Worm (Caenorhabditis elegans): ENCODE data around the gene C05D11.1.

The C05D11.1 gene

DNA sequence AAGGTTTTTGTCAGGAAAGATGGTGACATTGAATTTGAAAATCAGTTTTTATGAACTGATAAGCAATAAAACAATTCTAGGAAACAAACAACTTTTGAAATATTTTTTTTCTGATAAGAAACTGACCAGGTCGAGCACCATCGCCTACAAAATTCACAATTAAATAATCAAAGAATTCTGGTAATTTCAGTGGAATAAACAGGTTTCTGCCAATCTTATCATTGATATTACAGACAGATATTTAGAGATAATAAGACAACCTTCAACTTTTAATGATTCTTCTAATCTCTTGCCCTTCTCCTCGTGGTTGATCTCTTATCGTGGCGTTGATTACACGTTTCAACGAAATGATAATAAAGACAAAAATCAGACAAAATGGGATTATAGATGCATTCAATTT, 40.0 kb upstream of the C05D11.1 start:
- TF ChIP-seq F22D6.2 (tag; optimal IDR thresholded peaks at IDR 0.05) = peak; percentile 11
- no peak for TF ChIP-seq attf-6 (GFP tag; IDR thresholded peaks at IDR 0.05)
- TF ChIP-seq atf-7 (tag; optimal IDR thresholded peaks at IDR 0.05) = peak; percentile 57
- TF ChIP-seq zfh-2 (GFP tag; conservative IDR thresholded peaks at IDR 0.05) = no peak
- peak; percentile 82 for TF ChIP-seq nhr-80 (tag; optimal IDR thresholded peaks at IDR 0.05)
- TF ChIP-seq cebp-1 (GFP tag; IDR thresholded peaks at IDR 0.05) = no peak
- peak; percentile 19 for TF ChIP-seq cebp-1 (tag; optimal IDR thresholded peaks at IDR 0.05)
- TF ChIP-seq egl-44 (GFP tag; IDR thresholded peaks at IDR 0.05) = no peak
- no peak for TF ChIP-seq ztf-28 (GFP tag; IDR thresholded peaks at IDR 0.05)
- no peak for TF ChIP-seq lsl-1 (GFP tag; optimal IDR thresholded peaks at IDR 0.05)
- no peak for TF ChIP-seq ceh-58 (GFP tag; IDR thresholded peaks at IDR 0.05)
- TF ChIP-seq let-607 (tag; optimal IDR thresholded peaks at IDR 0.05) = peak in 1 of 2 experiments; percentile 45
- no peak for TF ChIP-seq ztf-22 (GFP tag; optimal IDR thresholded peaks at IDR 0.05)
- no peak for TF ChIP-seq unc-62 (GFP tag; optimal IDR thresholded peaks at IDR 0.05)
- TF ChIP-seq tlf-1 (GFP tag; optimal IDR thresholded peaks at IDR 0.05) = peak; percentile 10

ce11 chrIII:6398124-6398523, 38.3 kb upstream of the C05D11.1 start:
- TF ChIP-seq xnd-1 (tag; optimal IDR thresholded peaks at IDR 0.05) (no peak), sea-2 (GFP tag; IDR thresholded peaks at IDR 0.05) (no peak), mxl-1 (tag; optimal IDR thresholded peaks at IDR 0.05) (no peak), efl-1 (GFP tag; optimal IDR thresholded peaks at IDR 0.05) (no peak), attf-5 (GFP tag; optimal IDR thresholded peaks at IDR 0.05) (no peak), unc-62 (GFP tag; optimal IDR thresholded peaks at IDR 0.05) (no peak), F37B4.10 (GFP tag; IDR thresholded peaks at IDR 0.05) (no peak), dpl-1 (GFP tag; optimal IDR thresholded peaks at IDR 0.05) (no peak), snpc-1.3 (tag; optimal IDR thresholded peaks at IDR 0.05; ENCODE audit: insufficient read depth) (no peak), hlh-12 (tag; optimal IDR thresholded peaks at IDR 0.05) (no peak), die-1 (tag; optimal IDR thresholded peaks at IDR 0.05) (no peak)

DNA sequence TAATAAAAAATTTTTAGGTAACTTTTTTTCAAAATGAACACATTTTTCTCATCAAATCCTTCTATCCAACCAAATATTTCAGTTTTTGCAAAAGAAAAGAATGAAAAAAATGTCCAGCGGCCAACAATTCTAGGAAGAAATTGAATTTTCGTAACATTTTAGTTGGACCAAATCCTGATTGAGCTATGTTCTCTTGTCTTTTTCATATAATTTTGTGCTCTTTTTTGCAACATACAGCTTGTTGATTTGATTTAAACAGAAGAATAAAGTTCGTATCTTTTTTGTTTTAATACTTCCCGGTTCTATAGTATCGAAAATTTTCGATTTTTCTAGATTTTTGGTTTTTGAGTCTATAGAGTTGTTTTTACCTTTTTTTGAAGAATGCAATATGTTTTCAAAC, 37.0 kb upstream of the C05D11.1 start:
- TF ChIP-seq ceh-40 (GFP tag; IDR thresholded peaks at IDR 0.05) = no peak

DNA sequence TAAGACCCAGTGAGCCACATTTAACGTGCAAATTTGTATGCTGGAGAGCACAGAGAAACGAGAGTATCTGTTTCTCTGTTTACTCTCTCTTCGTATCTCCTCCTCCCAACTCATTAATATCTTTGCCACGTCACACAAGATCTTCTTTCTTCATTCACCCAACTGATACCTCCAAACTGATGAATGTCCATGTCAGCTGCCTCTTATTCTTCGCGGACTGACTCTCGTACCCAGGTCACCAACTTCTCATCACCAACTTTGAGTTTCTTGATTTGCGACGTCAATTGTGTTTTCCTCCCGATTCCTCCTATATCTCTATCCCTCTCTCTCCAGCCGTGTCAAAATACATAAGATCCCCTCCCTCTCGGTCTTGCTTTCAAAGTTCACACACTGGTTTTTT, 34.1 kb upstream of the C05D11.1 start:
- TF ChIP-seq somi-1 (GFP tag; optimal IDR thresholded peaks at IDR 0.05) (peak; percentile 33), K11D2.4 (GFP tag; IDR thresholded peaks at IDR 0.05) (no peak), ceh-79 (tag; optimal IDR thresholded peaks at IDR 0.05) (no peak), ets-4 (GFP tag; optimal IDR thresholded peaks at IDR 0.05) (no peak)

ce11 chrIII:6402810-6403209, 33.6 kb upstream of the C05D11.1 start:
- TF ChIP-seq F52B5.7 (tag; optimal IDR thresholded peaks at IDR 0.05) (no peak), nhr-80 (tag; optimal IDR thresholded peaks at IDR 0.05) (peak; percentile 49), let-607 (tag; optimal IDR thresholded peaks at IDR 0.05) (peak in 1 of 2 experiments; percentile 37), B0336.3 (GFP tag; IDR thresholded peaks at IDR 0.05) (no peak), unc-62 (GFP tag; optimal IDR thresholded peaks at IDR 0.05) (peak; percentile 81)

DNA sequence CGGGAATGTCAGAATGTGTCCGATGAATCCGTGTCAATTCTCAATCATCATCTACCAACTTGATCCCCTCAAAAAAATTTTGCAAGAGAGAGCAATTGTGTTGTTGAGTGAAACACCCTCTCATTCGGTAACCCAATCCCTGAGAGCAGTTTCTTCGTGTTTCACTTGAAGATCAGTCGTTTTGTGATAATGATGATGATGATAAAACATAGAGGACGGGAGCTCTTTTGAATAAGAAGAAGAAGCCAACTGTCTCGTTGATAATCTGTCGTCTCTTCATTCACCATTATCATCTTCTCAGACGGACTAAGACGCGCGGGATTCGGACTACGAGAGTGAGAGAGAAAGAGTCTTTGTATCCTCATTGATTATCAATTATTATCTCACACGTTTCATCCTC, 31.3 kb upstream of the C05D11.1 start:
- TF ChIP-seq ztf-28 (GFP tag; IDR thresholded peaks at IDR 0.05) (no peak), C17E4.6 (GFP tag; IDR thresholded peaks at IDR 0.05) (no peak), pbrm-1 (GFP tag; IDR thresholded peaks at IDR 0.05) (no peak), F49E8.2 (tag; optimal IDR thresholded peaks at IDR 0.05; ENCODE audit: insufficient read depth) (no peak), nhr-90 (tag; optimal IDR thresholded peaks at IDR 0.05) (no peak), lsl-1 (GFP tag; optimal IDR thresholded peaks at IDR 0.05) (no peak), hlh-26 (GFP tag; conservative IDR thresholded peaks at IDR 0.05) (no peak), lin-26 (GFP tag; IDR thresholded peaks at IDR 0.05) (no peak), nhr-120 (GFP tag; IDR thresholded peaks at IDR 0.05) (no peak), repo-1 (tag; optimal IDR thresholded peaks at IDR 0.05) (no peak), tbx-9 (tag; optimal IDR thresholded peaks at IDR 0.05; ENCODE audit: borderline replicate concordance) (no peak), ceh-27 (GFP tag; optimal IDR thresholded peaks at IDR 0.05) (no peak), Y67H2A.10 (GFP tag; conservative IDR thresholded peaks at IDR 0.05) (no peak)

Data from whole organism, young adult.